Worm (Caenorhabditis elegans): Measurements from ENCODE around the gene Y46E12A.5.

The Y46E12A.5 gene

DNA sequence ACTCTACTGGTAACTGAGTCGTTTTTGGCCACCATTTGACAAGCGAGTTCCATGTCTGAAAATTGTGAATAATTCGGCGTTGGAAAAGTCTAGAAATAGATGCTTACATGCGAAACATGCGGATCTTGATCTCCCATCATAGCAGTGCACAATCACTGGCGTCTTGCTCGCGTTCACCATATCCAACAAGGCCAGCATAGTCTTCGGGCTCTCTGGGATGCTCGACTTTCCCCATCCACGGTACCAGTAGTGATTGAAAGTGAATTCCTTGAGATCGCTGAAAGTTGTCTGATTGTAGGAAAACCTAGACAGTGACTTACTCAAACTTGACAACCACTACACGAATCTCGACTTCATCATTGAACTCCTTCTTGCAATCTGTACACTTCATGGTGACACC, 40.3 kb downstream of the Y46E12A.5 start:
- TF ChIP-seq ceh-82 (tag; optimal IDR thresholded peaks at IDR 0.05) (no peak), ama-1 (optimal IDR thresholded peaks at IDR 0.05) (no peak), gmeb-1 (tag; optimal IDR thresholded peaks at IDR 0.05) (no peak), skn-1 (tag; optimal IDR thresholded peaks at IDR 0.05) (no peak), nhr-23 (tag; optimal IDR thresholded peaks at IDR 0.05) (no peak), blmp-1 (tag; optimal IDR thresholded peaks at IDR 0.05; ENCODE audit: insufficient read depth) (no peak), sma-9 (GFP tag; optimal IDR thresholded peaks at IDR 0.05) (no peak), sma-9 (tag; optimal IDR thresholded peaks at IDR 0.05) (no peak), ztf-11 (tag; optimal IDR thresholded peaks at IDR 0.05) (no peak), mdl-1 (tag; optimal IDR thresholded peaks at IDR 0.05) (no peak), zag-1 (tag; optimal IDR thresholded peaks at IDR 0.05) (no peak), Y55F3AM.14 (GFP tag; optimal IDR thresholded peaks at IDR 0.05) (no peak), nhr-10 (tag; optimal IDR thresholded peaks at IDR 0.05) (no peak), nhr-11 (tag; optimal IDR thresholded peaks at IDR 0.05) (no peak)

DNA sequence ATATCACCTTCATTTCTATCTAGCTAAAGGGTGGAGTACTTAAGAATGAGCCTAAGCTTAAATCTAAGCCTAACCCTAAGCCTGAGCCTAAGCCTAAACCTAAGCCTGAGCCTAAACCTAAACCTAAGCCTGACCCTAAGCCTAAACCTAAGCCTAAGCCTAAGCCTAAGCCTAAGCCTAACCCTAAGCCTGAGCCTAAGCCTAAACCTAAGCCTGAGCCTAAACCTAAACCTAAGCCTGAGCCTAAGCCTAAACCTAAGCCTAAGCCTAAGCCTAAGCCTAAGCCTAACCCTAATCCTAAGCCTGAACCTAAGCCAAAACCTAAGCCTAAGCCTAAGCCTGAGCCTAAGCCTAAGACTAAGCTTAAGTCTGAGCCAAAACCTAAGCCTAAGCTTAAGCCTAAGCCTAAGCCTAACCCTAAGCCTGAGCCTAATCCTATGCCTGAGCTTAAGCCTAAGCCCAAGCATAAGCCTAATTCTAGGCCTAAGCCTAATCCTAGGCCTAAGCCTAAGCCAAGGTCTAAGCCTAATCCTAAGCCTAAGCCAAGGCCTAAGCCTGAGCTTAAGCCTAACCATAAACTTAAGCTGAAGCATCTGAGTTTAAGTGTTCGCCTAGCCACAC, 44.0 kb downstream of the Y46E12A.5 start:
- TF ChIP-seq snpc-4 (tag; optimal IDR thresholded peaks at IDR 0.05) (no peak), nhr-23 (tag; optimal IDR thresholded peaks at IDR 0.05) (no peak), unc-62 (GFP tag; optimal IDR thresholded peaks at IDR 0.05) (no peak), F13H6.1 (tag; optimal IDR thresholded peaks at IDR 0.05) (no peak), ztf-11 (tag; optimal IDR thresholded peaks at IDR 0.05) (no peak), mbf-1 (tag; optimal IDR thresholded peaks at IDR 0.05) (no peak), unc-39 (tag; optimal IDR thresholded peaks at IDR 0.05) (no peak), ztf-1 (GFP tag; conservative IDR thresholded peaks at IDR 0.05) (no peak), lin-39 (tag; optimal IDR thresholded peaks at IDR 0.05) (no peak), peb-1 (tag; optimal IDR thresholded peaks at IDR 0.05) (no peak), sma-9 (GFP tag; optimal IDR thresholded peaks at IDR 0.05) (no peak), sma-9 (tag; optimal IDR thresholded peaks at IDR 0.05) (no peak), sma-3 (GFP tag; optimal IDR thresholded peaks at IDR 0.05) (no peak), skn-1 (tag; optimal IDR thresholded peaks at IDR 0.05) (no peak), R02D3.7 (tag; optimal IDR thresholded peaks at IDR 0.05) (no peak), mab-5 (tag; optimal IDR thresholded peaks at IDR 0.05) (no peak), nhr-12 (tag; optimal IDR thresholded peaks at IDR 0.05) (no peak), nhr-11 (tag; optimal IDR thresholded peaks at IDR 0.05) (no peak), ZK546.5 (tag; optimal IDR thresholded peaks at IDR 0.05) (no peak), unc-55 (GFP tag; optimal IDR thresholded peaks at IDR 0.05) (no peak), nhr-6 (tag; optimal IDR thresholded peaks at IDR 0.05) (no peak)

Measured in whole organism, L2 larva.